Fruit fly (Drosophila melanogaster) whole organism: Measurements from ENCODE around the gene CG18130.

Experiments used
- CG8478 ChIP-seq: fragments of >200 bp; optimal IDR thresholded peaks from 2 replicates; lab custom pipeline; 2018; ENCODE audit warnings: inconsistent platforms
- Dll ChIP-seq: fragments of >200 bp; optimal IDR thresholded peaks from 2 replicates; lab custom pipeline; 2017
- EcR ChIP-seq, 2 experiments: fragments of >200 bp; optimal IDR thresholded peaks; 2 replicates each; lab custom pipeline; 2017; ENCODE audit warnings: missing biosample characterization in 2 of 2, missing genetic modification characterization in 2 of 2, missing genetic modification reagents in 2 of 2
- pan ChIP-seq: fragments of >200 bp; optimal IDR thresholded peaks from 2 replicates; lab custom pipeline; 2017
- psq ChIP-seq: fragments of >200 bp; optimal IDR thresholded peaks from 2 replicates; lab custom pipeline; 2017
- usp ChIP-seq: fragments of >200 bp; optimal IDR thresholded peaks from 2 replicates; lab custom pipeline; 2017; ENCODE audit warnings: missing biosample characterization, missing genetic modification characterization, mixed read lengths

The CG18130 gene

DNA sequence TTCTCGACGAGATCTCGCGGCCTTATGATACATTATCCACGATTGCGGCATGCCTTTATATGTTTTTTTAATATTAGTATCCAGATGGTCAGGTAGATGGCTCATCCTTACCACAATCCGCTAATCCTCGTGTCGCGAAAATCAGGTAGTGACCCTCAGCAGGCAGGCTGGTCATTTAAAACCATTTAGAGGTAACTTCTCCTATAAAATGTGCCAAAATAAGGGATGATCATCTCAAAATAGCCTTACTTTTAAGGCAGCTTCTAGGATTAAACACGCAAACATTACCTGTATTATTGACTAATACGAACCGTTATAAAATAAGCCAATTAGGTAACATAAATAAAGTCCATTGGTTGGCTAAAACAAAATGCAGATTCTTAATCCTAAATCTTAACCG lies 3.7 kb downstream of the CG18130 start, which contains the start of gene tsg:
TSS of gene tsg (minus strand) at position 37 of the 400 bp plus-strand sequence.
- TF ChIP-seq Dll (lab: Kevin White, UChicago) (no peak), CG8478 (lab: Kevin White, UChicago) (no peak), usp (GFP tag; lab: Kevin White, UChicago) (no peak), pan (lab: Kevin White, UChicago) (no peak), EcR (GFP tag; optimal IDR thresholded peaks at IDR 0.05; lab: Kevin White, UChicago) (no peak), psq (lab: Kevin White, UChicago) (no peak)

dm6 chrX:11987664-11988063 lies 4.9 kb downstream of the CG18130 start, which contains the start of gene gd:
TSS of gene gd (minus strand) at chrX:11987764.
- no peak for TF ChIP-seq CG8478 (lab: Kevin White, UChicago)
- TF ChIP-seq Dll (lab: Kevin White, UChicago), result no peak
- TF ChIP-seq usp (GFP tag; lab: Kevin White, UChicago), result no peak
- no peak for TF ChIP-seq psq (lab: Kevin White, UChicago)
- no peak for TF ChIP-seq pan (lab: Kevin White, UChicago)
- TF ChIP-seq EcR (GFP tag; optimal IDR thresholded peaks at IDR 0.05; lab: Kevin White, UChicago), result no peak

- TF ChIP-seq pan (lab: Kevin White, UChicago) (no peak), Dll (lab: Kevin White, UChicago) (no peak), EcR (GFP tag; optimal IDR thresholded peaks at IDR 0.05; lab: Kevin White, UChicago) (no peak), usp (GFP tag; lab: Kevin White, UChicago) (no peak), CG8478 (lab: Kevin White, UChicago) (no peak), psq (lab: Kevin White, UChicago) (no peak)
Measured at dm6 chrX:11984987-11985386, 7.6 kb downstream of the CG18130 start, which contains the start of gene cac. TSS of gene cac (minus strand) at chrX:11985087.

DNA sequence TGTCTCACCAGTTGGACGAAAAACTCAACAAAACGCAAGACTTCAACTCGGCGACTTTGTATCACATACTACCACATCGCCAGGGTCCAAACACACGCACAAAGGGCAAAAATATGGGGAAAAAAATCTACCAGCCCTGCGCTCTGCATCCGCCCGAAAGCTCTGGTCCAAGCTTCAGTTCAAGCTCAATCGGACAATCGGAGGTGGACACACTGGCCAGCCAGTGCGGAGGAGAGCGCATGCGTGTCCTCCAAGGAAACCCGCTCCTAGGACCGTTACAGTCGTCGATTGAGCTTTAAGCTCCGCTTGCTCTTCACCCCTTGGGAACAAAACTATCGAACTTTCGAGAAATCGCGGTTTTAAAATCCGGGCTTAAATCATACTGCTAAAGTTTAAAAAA lies 8.7 kb downstream of the CG18130 start:
- TF ChIP-seq pan (lab: Kevin White, UChicago), result no peak
- TF ChIP-seq Dll (lab: Kevin White, UChicago), result no peak
- no peak for TF ChIP-seq psq (lab: Kevin White, UChicago)
- TF ChIP-seq EcR (GFP tag; optimal IDR thresholded peaks at IDR 0.05; lab: Kevin White, UChicago), result no peak
